Worm (Caenorhabditis elegans) whole organism, late embryonic: Measurements from ENCODE around the gene F42A9.17.
A peak's percentile ranks its signal among the peaks of the same experiment; 100 is the strongest.

Experiments
- C08G9.2 ChIP-seq: sonication (generic microtip); optimal IDR thresholded peaks from 2 replicates; lab custom pipeline; 2016; ENCODE audit warnings: mild to moderate bottlenecking, missing genetic modification characterization, moderate library complexity, missing compliant biosample characterization
- K02D7.2 ChIP-seq: sonication (generic microtip); optimal IDR thresholded peaks from 2 replicates; lab custom pipeline; 2017; ENCODE audit warnings: mild to moderate bottlenecking, missing genetic modification characterization, missing compliant biosample characterization
- Y22D7AL.16 ChIP-seq: sonication (generic microtip); optimal IDR thresholded peaks from 2 replicates; lab custom pipeline; 2016; ENCODE audit warnings: missing genetic modification characterization, missing compliant biosample characterization
- ahr-1 ChIP-seq: sonication (generic microtip); optimal IDR thresholded peaks from 2 replicates; lab custom pipeline; 2016; ENCODE audit warnings: missing genetic modification characterization, missing compliant biosample characterization
- ama-1 ChIP-seq: fragments of 150-350 bp; optimal IDR thresholded peaks from 2 replicates; lab custom pipeline; 2014
- ceh-14 ChIP-seq: sonication (generic microtip); optimal IDR thresholded peaks from 2 replicates; lab custom pipeline; 2016; ENCODE audit warnings: missing genotype, missing genetic modification characterization, missing compliant biosample characterization
- ceh-18 ChIP-seq: sonication (generic microtip); optimal IDR thresholded peaks from 2 replicates; lab custom pipeline; 2016; ENCODE audit warnings: missing genetic modification characterization, missing compliant biosample characterization
- ceh-19 ChIP-seq: fragments of 200-800 bp; sonication (Bioruptor generic); optimal IDR thresholded peaks from 2 replicates; lab custom pipeline; 2018; ENCODE audit warnings: mild to moderate bottlenecking, missing genetic modification characterization, missing compliant biosample characterization
- ceh-2 ChIP-seq: sonication (generic microtip); optimal IDR thresholded peaks from 2 replicates; lab custom pipeline; 2016; ENCODE audit warnings: missing genotype, missing genetic modification characterization, missing compliant biosample characterization
- ceh-22 ChIP-seq: sonication (generic microtip); optimal IDR thresholded peaks from 2 replicates; lab custom pipeline; 2017; ENCODE audit warnings: missing biosample characterization, missing genetic modification characterization
- ceh-30 ChIP-seq: fragments of 150-350 bp; optimal IDR thresholded peaks from 2 replicates; lab custom pipeline; 2014; ENCODE audit warnings: missing biosample characterization, missing genetic modification characterization
- ceh-34 ChIP-seq: sonication (generic microtip); optimal IDR thresholded peaks from 2 replicates; lab custom pipeline; 2016; ENCODE audit warnings: mild to moderate bottlenecking, missing genetic modification characterization, missing compliant biosample characterization
- ceh-45 ChIP-seq: fragments of 200-800 bp; sonication (Bioruptor generic); IDR thresholded peaks from 2 replicates; pipeline ENCODE4 v1.3.6; 2022; ENCODE audit warnings: missing genetic modification reagents, missing genetic modification characterization, missing compliant biosample characterization
- ceh-6 ChIP-seq: fragments of 200-800 bp; sonication (Bioruptor generic); optimal IDR thresholded peaks from 2 replicates; lab custom pipeline; 2018; ENCODE audit warnings: mild to moderate bottlenecking, missing genetic modification characterization, missing compliant biosample characterization
- che-1 ChIP-seq: sonication (generic microtip); optimal IDR thresholded peaks from 2 replicates; lab custom pipeline; 2016; ENCODE audit warnings: mild to moderate bottlenecking, missing genetic modification characterization, missing compliant biosample characterization
- dmd-4 ChIP-seq: sonication (generic microtip); optimal IDR thresholded peaks from 2 replicates; lab custom pipeline; 2016; ENCODE audit warnings: borderline replicate concordance, missing genetic modification characterization, missing compliant biosample characterization
- dve-1 ChIP-seq: sonication (generic microtip); optimal IDR thresholded peaks from 2 replicates; lab custom pipeline; 2017; ENCODE audit warnings: antibody characterized with exemption, mild to moderate bottlenecking, missing genetic modification characterization, missing compliant biosample characterization
- elt-4 ChIP-seq: sonication (generic microtip); optimal IDR thresholded peaks from 2 replicates; lab custom pipeline; 2016; ENCODE audit warnings: missing genetic modification characterization, missing compliant biosample characterization
- ets-4 ChIP-seq: sonication (generic microtip); optimal IDR thresholded peaks from 2 replicates; lab custom pipeline; 2016; ENCODE audit warnings: missing genetic modification characterization, missing compliant biosample characterization
- fkh-10 ChIP-seq: fragments of 150-350 bp; optimal IDR thresholded peaks from 2 replicates; lab custom pipeline; 2014; ENCODE audit warnings: missing biosample characterization, missing genetic modification reagents, missing genetic modification characterization
- gmeb-2 ChIP-seq: sonication (generic microtip); optimal IDR thresholded peaks from 2 replicates; lab custom pipeline; 2016; ENCODE audit warnings: missing genetic modification characterization, inconsistent platforms, missing compliant biosample characterization
- hlh-15 ChIP-seq: sonication (generic microtip); optimal IDR thresholded peaks from 2 replicates; lab custom pipeline; 2016; ENCODE audit warnings: missing genetic modification characterization, missing compliant biosample characterization
- hlh-30 ChIP-seq: sonication (generic microtip); optimal IDR thresholded peaks from 2 replicates; lab custom pipeline; 2017; ENCODE audit warnings: antibody characterized with exemption, missing genetic modification characterization, missing compliant biosample characterization; ENCODE audit not compliant: insufficient read depth
- lin-11 ChIP-seq: fragments of 200-800 bp; sonication (Bioruptor generic); optimal IDR thresholded peaks from 2 replicates; lab custom pipeline; 2018; ENCODE audit warnings: mild to moderate bottlenecking, missing genetic modification characterization, missing compliant biosample characterization
- nhr-11 ChIP-seq: fragments of 150-350 bp; optimal IDR thresholded peaks from 2 replicates; lab custom pipeline; 2014; ENCODE audit warnings: missing biosample characterization, missing genetic modification characterization
- odd-2 ChIP-seq: sonication (generic microtip); optimal IDR thresholded peaks from 2 replicates; lab custom pipeline; 2017; ENCODE audit warnings: antibody characterized with exemption, mild to moderate bottlenecking, missing genetic modification characterization, missing compliant biosample characterization
- pag-3 ChIP-seq: sonication (generic microtip); optimal IDR thresholded peaks from 2 replicates; lab custom pipeline; 2016; ENCODE audit warnings: missing compliant biosample characterization, missing genetic modification characterization, borderline replicate concordance
- pax-1 ChIP-seq: fragments of 150-350 bp; optimal IDR thresholded peaks from 2 replicates; lab custom pipeline; 2014; ENCODE audit warnings: missing biosample characterization, missing genetic modification characterization
- pha-4 ChIP-seq: fragments of 150-350 bp; optimal IDR thresholded peaks from 2 replicates; lab custom pipeline; 2018; ENCODE audit warnings: missing biosample characterization, missing genetic modification reagents, missing genetic modification characterization
- pqm-1 ChIP-seq: sonication (generic microtip); optimal IDR thresholded peaks from 2 replicates; lab custom pipeline; 2016; ENCODE audit warnings: missing genetic modification characterization, missing compliant biosample characterization
- pros-1 ChIP-seq: fragments of 150-350 bp; optimal IDR thresholded peaks from 2 replicates; lab custom pipeline; 2014; ENCODE audit warnings: missing biosample characterization, missing genetic modification reagents, missing genetic modification characterization
- ref-2 ChIP-seq: sonication (generic microtip); optimal IDR thresholded peaks from 2 replicates; lab custom pipeline; 2016; ENCODE audit warnings: missing genetic modification characterization, missing compliant biosample characterization
- sdc-2 ChIP-seq: sonication (generic microtip); optimal IDR thresholded peaks from 2 replicates; lab custom pipeline; 2016; ENCODE audit warnings: missing genotype, missing genetic modification characterization, missing compliant biosample characterization
- sox-4 ChIP-seq: sonication (generic microtip); optimal IDR thresholded peaks from 2 replicates; lab custom pipeline; 2017; ENCODE audit warnings: mild to moderate bottlenecking, missing genetic modification characterization, inconsistent platforms, missing compliant biosample characterization
- tbx-2 ChIP-seq: sonication (generic microtip); optimal IDR thresholded peaks from 2 replicates; lab custom pipeline; 2016; ENCODE audit warnings: missing genetic modification characterization, missing compliant biosample characterization
- ttx-3 ChIP-seq: sonication (generic microtip); optimal IDR thresholded peaks from 2 replicates; lab custom pipeline; 2016; ENCODE audit warnings: missing genetic modification reagents, missing genetic modification characterization, missing compliant biosample characterization
- unc-42 ChIP-seq: sonication (generic microtip); optimal IDR thresholded peaks from 2 replicates; lab custom pipeline; 2016; ENCODE audit warnings: missing genotype, missing genetic modification characterization, missing compliant biosample characterization
- unc-55 ChIP-seq: sonication (generic microtip); optimal IDR thresholded peaks from 2 replicates; lab custom pipeline; 2017; ENCODE audit warnings: missing biosample characterization, missing genetic modification reagents, missing genetic modification characterization
- unc-86 ChIP-seq: sonication (generic microtip); optimal IDR thresholded peaks from 2 replicates; lab custom pipeline; 2016; ENCODE audit warnings: missing genetic modification characterization, missing compliant biosample characterization
- ztf-16 ChIP-seq: sonication (generic microtip); optimal IDR thresholded peaks from 2 replicates; lab custom pipeline; 2017; ENCODE audit warnings: missing genetic modification characterization, missing compliant biosample characterization

Gene F42A9.17

DNA sequence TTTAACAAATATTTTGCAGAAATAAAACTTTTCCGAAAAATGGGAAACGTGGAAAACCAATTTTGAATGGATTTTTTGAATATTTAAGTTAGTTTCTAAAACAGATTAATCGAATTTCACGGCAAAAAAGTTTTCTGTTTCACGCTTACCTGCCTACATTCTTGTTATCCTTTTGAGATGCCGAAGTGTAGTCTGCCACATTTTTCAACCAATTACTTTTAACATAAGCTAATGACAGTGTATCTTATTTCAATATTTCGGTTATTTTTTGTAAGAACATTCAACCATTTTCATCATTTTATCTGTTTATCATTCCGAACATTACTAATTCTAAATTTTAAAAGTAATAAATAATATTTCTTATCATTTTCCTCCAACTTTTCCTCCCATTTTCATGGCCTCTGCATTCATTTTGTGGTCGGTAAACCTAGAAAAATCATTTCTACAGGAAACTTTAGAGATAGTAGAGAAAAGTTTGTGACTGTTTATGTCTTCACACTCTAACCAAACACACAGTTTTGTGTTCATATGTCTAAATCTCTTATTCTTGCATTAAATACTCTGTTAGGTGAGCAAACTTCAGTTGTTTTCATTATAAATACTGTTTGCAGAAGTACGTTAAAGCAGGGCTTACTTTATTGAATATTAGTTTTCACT, at the start of gene F42A9.17, which contains the start of gene cyp-33E2:
Gene F42A9.17, minus strand, starts transcription at position 51 of the 657 bp plus-strand sequence.
Gene cyp-33E2, plus strand, starts transcription at position 449 of the 657 bp plus-strand sequence.
- TF ChIP-seq ref-2 (tag; lab: Kevin White, UChicago): no peak
- no peak for TF ChIP-seq hlh-15 (tag; lab: Kevin White, UChicago)
- TF ChIP-seq ceh-30 (tag; lab: Kevin White, UChicago): no peak
- TF ChIP-seq ceh-34 (tag; lab: Kevin White, UChicago): no peak
- TF ChIP-seq pag-3 (tag; lab: Kevin White, UChicago): no peak
- no peak for TF ChIP-seq ets-4 (tag; lab: Kevin White, UChicago)
- TF ChIP-seq C08G9.2 (tag; lab: Kevin White, UChicago): no peak
- TF ChIP-seq pha-4: no peak
- no peak for TF ChIP-seq odd-2
- no peak for TF ChIP-seq unc-42 (tag; lab: Kevin White, UChicago)
- no peak for TF ChIP-seq unc-86 (tag; lab: Kevin White, UChicago)
- TF ChIP-seq K02D7.2 (tag; lab: Kevin White, UChicago): no peak
- no peak for TF ChIP-seq nhr-11 (tag; lab: Kevin White, UChicago)
- no peak for TF ChIP-seq dmd-4 (tag; lab: Kevin White, UChicago)
- TF ChIP-seq elt-4 (tag; lab: Kevin White, UChicago): no peak
- TF ChIP-seq pqm-1 (tag; lab: Kevin White, UChicago): no peak
- TF ChIP-seq unc-55 (GFP tag; lab: Kevin White, UChicago): no peak

DNA sequence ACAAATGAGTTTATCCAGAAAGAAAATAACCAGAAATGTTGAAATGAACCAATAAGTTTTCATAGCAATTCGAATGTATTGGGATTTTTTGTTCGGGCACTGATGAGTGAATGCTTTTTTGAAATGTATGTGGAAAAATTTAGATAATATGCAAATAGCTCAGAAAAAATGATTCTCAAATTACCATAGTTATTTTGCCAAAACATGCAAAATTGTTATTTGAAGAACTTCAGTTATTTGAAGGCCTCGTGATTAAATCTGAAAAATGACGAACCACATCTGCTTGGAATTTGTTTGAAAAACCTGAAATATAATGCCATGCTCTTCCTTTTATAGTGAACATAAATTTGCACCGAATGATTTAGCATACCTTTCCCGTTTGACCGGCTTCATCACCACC, 46.4 kb upstream of the F42A9.17 start, which contains the start of gene C49C8.6:
Gene C49C8.6, minus strand, starts transcription at position 101 of the 400 bp plus-strand sequence.
- TF ChIP-seq ceh-22 (tag; lab: Kevin White, UChicago) (no peak), sox-4 (tag; lab: Kevin White, UChicago) (no peak), lin-11 (no peak), dmd-4 (tag; lab: Kevin White, UChicago) (no peak)

DNA sequence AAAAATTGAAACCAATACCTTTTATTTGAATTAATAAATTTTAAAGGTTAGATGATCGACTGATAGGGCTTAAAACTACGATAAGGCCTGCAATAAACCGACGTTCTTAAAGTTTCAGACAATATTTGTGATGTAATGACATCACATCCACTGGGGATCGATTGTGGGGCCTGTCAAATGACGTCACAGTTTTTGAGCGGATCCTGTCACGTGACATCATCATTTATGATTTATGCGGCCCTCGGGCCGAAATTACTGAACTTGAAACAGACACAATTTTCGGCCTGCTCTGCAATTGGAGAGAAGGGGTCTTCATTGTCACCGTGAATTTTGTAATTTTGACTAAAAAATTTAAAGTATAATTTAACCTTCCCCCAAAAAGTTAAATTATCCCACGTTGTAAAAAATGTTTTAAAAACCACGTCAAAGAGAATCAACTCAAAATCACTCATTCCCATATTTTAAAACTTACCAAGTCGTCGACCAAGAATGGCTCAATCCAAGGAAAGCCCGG, 42.4 kb upstream of the F42A9.17 start, which contains the start of gene C49C8.1:
Gene C49C8.1, plus strand, starts transcription at position 464 of the 514 bp plus-strand sequence.
- TF ChIP-seq hlh-30 (peak; percentile 6), pax-1 (tag; lab: Kevin White, UChicago) (no peak), ref-2 (tag; lab: Kevin White, UChicago) (no peak)
- TF ChIP-seq, all 69 proteins: peak for 1

ce11 chrIV:8653592-8653991, 41.9 kb upstream of the F42A9.17 start, which contains the start of gene C49C8.5:
Gene C49C8.5, minus strand, starts transcription at chrIV:8653664.
- TF ChIP-seq che-1 (tag; lab: Kevin White, UChicago) (no peak), dmd-4 (tag; lab: Kevin White, UChicago) (no peak), ceh-18 (tag; lab: Kevin White, UChicago) (no peak), gmeb-2 (tag; lab: Kevin White, UChicago) (no peak), ceh-30 (tag; lab: Kevin White, UChicago) (no peak), tbx-2 (tag; lab: Kevin White, UChicago) (no peak), Y22D7AL.16 (no peak), ceh-2 (tag; lab: Kevin White, UChicago) (no peak), dve-1 (tag; lab: Kevin White, UChicago) (no peak), ceh-19 (no peak), ahr-1 (no peak), ceh-45 (GFP tag; lab: Robert Waterston, UW) (no peak), ceh-6 (no peak), ttx-3 (tag; lab: Kevin White, UChicago) (no peak), pros-1 (no peak), ama-1 (lab: Kevin White, UChicago) (no peak), fkh-10 (GFP tag; lab: Kevin White, UChicago) (no peak), ztf-16 (tag; lab: Kevin White, UChicago) (no peak), sdc-2 (tag; lab: Kevin White, UChicago) (no peak), ceh-14 (tag; lab: Kevin White, UChicago) (no peak)
